Fruit fly (Drosophila melanogaster): Measurements from ENCODE around the gene CG33644.

CG33644 gene

DNA sequence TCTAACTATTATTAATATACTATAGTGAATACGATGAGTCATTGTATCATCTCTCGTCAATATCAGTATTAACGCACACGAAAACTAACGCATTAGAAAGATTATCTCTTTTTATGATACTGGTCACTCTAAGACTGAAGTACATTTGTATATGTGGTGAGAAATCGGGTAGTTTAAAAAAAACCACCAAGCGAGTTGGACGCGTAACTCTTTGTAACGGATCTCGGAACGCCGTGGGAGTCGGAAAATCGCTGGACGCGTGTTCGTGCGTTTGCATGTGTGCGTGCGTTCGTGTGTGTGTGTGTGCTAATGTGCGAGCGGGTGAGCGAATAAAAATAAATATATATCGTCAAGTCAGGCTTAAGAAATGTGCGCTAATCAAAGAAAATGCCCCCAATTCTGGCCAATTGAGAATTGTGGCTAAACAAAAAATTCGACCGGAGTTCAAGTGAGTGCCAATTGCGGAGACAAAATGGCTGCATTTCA lies 18.1 kb downstream of the CG33644 start, which contains the start of gene kuz (continued):
- TF ChIP-seq gcm2 (GFP tag; optimal IDR thresholded peaks at IDR 0.05) (peak; percentile 13), CG2116 (GFP tag; optimal IDR thresholded peaks at IDR 0.05) (no peak), CG10959 (GFP tag; IDR thresholded peaks at IDR 0.05) (no peak; the same call in 1 of the 2 replicates), CG15011 (GFP tag; optimal IDR thresholded peaks at IDR 0.05) (no peak), Nf-YA (GFP tag; IDR thresholded peaks at IDR 0.05) (0 out of 2 replicates have a peak, but pooled peaks have one; percentile 35), ewg (GFP tag; optimal IDR thresholded peaks at IDR 0.05) (peak; percentile 12), emc (GFP tag; optimal IDR thresholded peaks at IDR 0.05) (no peak), GATAe (GFP tag; conservative IDR thresholded peaks at IDR 0.05) (no peak), luna (GFP tag; optimal IDR thresholded peaks at IDR 0.05) (no peak), CG31224 (GFP tag; IDR thresholded peaks at IDR 0.05) (no peak), NfI (GFP tag; optimal IDR thresholded peaks at IDR 0.05) (no peak), Mrtf (GFP tag; IDR thresholded peaks at IDR 0.05) (no peak), ci (GFP tag; IDR thresholded peaks at IDR 0.05) (peak; percentile 81; the same call in 2 of the 3 replicates), pzg (GFP tag; optimal IDR thresholded peaks at IDR 0.05) (peak; percentile 59), toy (GFP tag; IDR thresholded peaks at IDR 0.05) (no peak), sr (GFP tag; IDR thresholded peaks at IDR 0.05) (no peak; the same call in 2 of the 3 replicates), Sry-δ (GFP tag; optimal IDR thresholded peaks at IDR 0.05) (peak; percentile 53), CkIIα-i1 (GFP tag; IDR thresholded peaks at IDR 0.05) (no peak), CG4617 (GFP tag; optimal IDR thresholded peaks at IDR 0.05; ENCODE audit: borderline replicate concordance) (peak; percentile 3), HmgD (GFP tag; optimal IDR thresholded peaks at IDR 0.05) (peak; percentile 29), CG18476 (GFP tag; optimal IDR thresholded peaks at IDR 0.05) (no peak), cg (GFP tag; optimal IDR thresholded peaks at IDR 0.05) (peak; percentile 97), CG3163 (GFP tag; optimal IDR thresholded peaks at IDR 0.05) (peak; percentile 41), Myb (GFP tag; optimal IDR thresholded peaks at IDR 0.05) (no peak), eve (GFP tag; optimal IDR thresholded peaks at IDR 0.05) (no peak), CG1233 (GFP tag; optimal IDR thresholded peaks at IDR 0.05) (no peak), HHEX (GFP tag; optimal IDR thresholded peaks at IDR 0.05) (peak; percentile 15), CG1024 (GFP tag; IDR thresholded peaks at IDR 0.05) (no peak), Jarid2 (GFP tag; optimal IDR thresholded peaks at IDR 0.05) (peak; percentile 100), Adf1 (GFP tag; IDR thresholded peaks at IDR 0.05) (peak; percentile 27; the same call in 1 of the 2 replicates), sens (GFP tag) (peak; percentile 80), CG9437 (GFP tag; optimal IDR thresholded peaks at IDR 0.05) (no peak), CG9876 (GFP tag; optimal IDR thresholded peaks at IDR 0.05) (peak; percentile 7), D19B (GFP tag; optimal IDR thresholded peaks at IDR 0.05) (no peak), CG2712 (tag; optimal IDR thresholded peaks at IDR 0.05) (peak; percentile 41), CG7963 (GFP tag; IDR thresholded peaks at IDR 0.05; ENCODE audit: partially characterized antibody) (0 out of 3 replicates have a peak, but pooled peaks have one; percentile 56), CG17829 (tag; optimal IDR thresholded peaks at IDR 0.05) (peak; percentile 36), CG4707 (GFP tag; optimal IDR thresholded peaks at IDR 0.05) (no peak), lab (GFP tag; optimal IDR thresholded peaks at IDR 0.05) (peak; percentile 61), tap (tag; optimal IDR thresholded peaks at IDR 0.05) (peak; percentile 31), BtbVII (GFP tag; optimal IDR thresholded peaks at IDR 0.05) (peak; percentile 28), pan (optimal IDR thresholded peaks at IDR 0.05) (no peak), pan (GFP tag; optimal IDR thresholded peaks at IDR 0.05 in 1 of 2, IDR thresholded peaks at IDR 0.05 in 1 of 2) (no peak), CG6765 (GFP tag; optimal IDR thresholded peaks at IDR 0.05) (peak; percentile 55), Scr (GFP tag; IDR thresholded peaks at IDR 0.05; ENCODE audit: partially characterized antibody) (peak; percentile 56), CG31388 (GFP tag; optimal IDR thresholded peaks at IDR 0.05) (no peak), CG11093 (GFP tag; IDR thresholded peaks at IDR 0.05) (no peak), Dbx (GFP tag; IDR thresholded peaks at IDR 0.05) (peak; percentile 64; the same call in 2 of the 3 replicates), Lhr (GFP tag; optimal IDR thresholded peaks at IDR 0.05) (no peak), CG18599 (GFP tag; optimal IDR thresholded peaks at IDR 0.05) (peak; percentile 33), oc (tag; optimal IDR thresholded peaks at IDR 0.05) (peak; percentile 19)

Data from whole organism, embryonic.